Fruit fly (Drosophila melanogaster): Measurements from ENCODE around the gene CG31269.

DNA sequence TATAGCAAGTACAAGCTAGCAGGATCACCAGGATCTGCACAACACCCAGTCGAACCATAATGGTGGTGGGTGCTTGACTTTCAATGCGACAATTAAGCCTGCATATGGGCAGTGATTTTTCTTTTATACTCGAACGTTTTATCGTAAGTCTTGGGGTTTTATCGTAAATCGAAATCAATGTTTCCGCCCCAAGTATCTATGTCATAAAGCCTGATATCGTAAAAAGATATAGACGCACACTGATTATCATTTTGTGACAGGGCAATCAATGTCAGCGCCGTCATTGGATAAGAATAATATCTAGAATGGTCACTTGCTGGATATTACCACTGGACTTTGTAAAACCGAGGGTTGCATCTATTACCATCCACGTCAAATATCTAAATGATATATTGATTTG lies 3.4 kb downstream of the CG31269 start, which contains the start of gene CG17475:
- TF ChIP-seq CG10631 (GFP tag; optimal IDR thresholded peaks at IDR 0.05) (no peak), CG16779 (tag; optimal IDR thresholded peaks at IDR 0.05) (no peak), OdsH (GFP tag; optimal IDR thresholded peaks at IDR 0.05) (no peak), Ets21C (GFP tag; optimal IDR thresholded peaks at IDR 0.05) (no peak), CG6854 (GFP tag; optimal IDR thresholded peaks at IDR 0.05) (no peak), fkh (GFP tag; optimal IDR thresholded peaks at IDR 0.05) (no peak), Sox15 (GFP tag; optimal IDR thresholded peaks at IDR 0.05) (no peak), Eip75B (GFP tag; optimal IDR thresholded peaks at IDR 0.05) (no peak), ss (GFP tag; optimal IDR thresholded peaks at IDR 0.05) (no peak), Sox102F (GFP tag; optimal IDR thresholded peaks at IDR 0.05) (no peak)
